Fruit fly (Drosophila melanogaster): ENCODE results near the gene CG32236.

- no peak for TF ChIP-seq psq (optimal IDR thresholded peaks at IDR 0.05)
- TF ChIP-seq CG8478 (optimal IDR thresholded peaks at IDR 0.05) = no peak
- TF ChIP-seq EcR (GFP tag; optimal IDR thresholded peaks at IDR 0.05) = no peak
- no peak for TF ChIP-seq usp (GFP tag; optimal IDR thresholded peaks at IDR 0.05)
Observed at dm6 chr3L:4627012-4627411, 40.2 kb downstream of the CG32236 start.

Measured in whole organism.